Fruit fly (Drosophila melanogaster) whole organism, embryonic: ENCODE measurements around the gene CG3348.
A peak's percentile ranks its signal among the peaks of the same experiment; 100 is the strongest.

ENCODE experiments used
- C15 ChIP-seq: fragments of 200-800 bp; sonication (Bioruptor generic); IDR thresholded peaks from 3 replicates; pipeline ENCODE4 v1.3.6; 2022; ENCODE audit warnings: missing biosample characterization, missing genetic modification characterization
- CG10209 ChIP-seq: fragments of 200-800 bp; sonication (Bioruptor generic); optimal IDR thresholded peaks from 3 replicates; lab custom pipeline; 2017; ENCODE audit warnings: missing biosample characterization, mild to moderate bottlenecking, missing genetic modification characterization, missing genetic modification reagents
- CG10274 ChIP-seq: fragments of 200-800 bp; sonication (Bioruptor generic); optimal IDR thresholded peaks from 3 replicates; lab custom pipeline; 2017; ENCODE audit warnings: missing biosample characterization, mild to moderate bottlenecking, missing genetic modification characterization
- CG10654 ChIP-seq: fragments of 200-800 bp; sonication (Bioruptor generic); optimal IDR thresholded peaks from 2 replicates; lab custom pipeline; 2016; ENCODE audit warnings: missing biosample characterization, missing genetic modification characterization
- CG12104 ChIP-seq: fragments of 200-800 bp; sonication (Bioruptor generic); optimal IDR thresholded peaks from 3 replicates; lab custom pipeline; 2016; ENCODE audit warnings: missing biosample characterization, missing genetic modification characterization
- CG14965 ChIP-seq: fragments of 200-800 bp; sonication (Bioruptor generic); optimal IDR thresholded peaks from 2 replicates; lab custom pipeline; 2016; ENCODE audit warnings: missing biosample characterization, missing genetic modification characterization, borderline replicate concordance
- CG17359 ChIP-seq: fragments of 200-800 bp; sonication (Bioruptor generic); optimal IDR thresholded peaks from 3 replicates; lab custom pipeline; 2018; ENCODE audit warnings: missing biosample characterization, mild to moderate bottlenecking, missing genetic modification characterization, moderate library complexity
- CG2875 ChIP-seq: fragments of 200-800 bp; sonication (Bioruptor generic); optimal IDR thresholded peaks from 2 replicates; lab custom pipeline; 2017; ENCODE audit warnings: missing biosample characterization, mild to moderate bottlenecking, missing genetic modification characterization, missing genetic modification reagents
- CG3065 ChIP-seq: fragments of 200-800 bp; sonication (Bioruptor generic); optimal IDR thresholded peaks from 2 replicates; lab custom pipeline; 2016; ENCODE audit warnings: missing biosample characterization, missing genetic modification characterization
- CG34376 ChIP-seq: fragments of 200-800 bp; sonication (Bioruptor generic); optimal IDR thresholded peaks from 2 replicates; lab custom pipeline; 2018; ENCODE audit warnings: missing biosample characterization, mild to moderate bottlenecking, missing genetic modification characterization
- CG34422 ChIP-seq: fragments of 200-800 bp; sonication (Bioruptor generic); IDR thresholded peaks from 3 replicates; pipeline ENCODE4 v1.3.6; 2022; ENCODE audit warnings: missing biosample characterization, missing genetic modification characterization
- CG42726 ChIP-seq: fragments of 200-800 bp; sonication (Bioruptor generic); IDR thresholded peaks from 2 replicates; pipeline ENCODE4 v1.3.6; 2022; ENCODE audit warnings: missing biosample characterization, missing genetic modification characterization; ENCODE audit not compliant: partially characterized antibody
- CG5245 ChIP-seq: fragments of 200-800 bp; sonication (Bioruptor generic); optimal IDR thresholded peaks from 3 replicates; lab custom pipeline; 2016; ENCODE audit warnings: missing biosample characterization, missing genetic modification characterization
- CG6683 ChIP-seq: fragments of 200-800 bp; sonication (Bioruptor generic); optimal IDR thresholded peaks from 2 replicates; lab custom pipeline; 2017; ENCODE audit warnings: missing biosample characterization, mild to moderate bottlenecking, missing genetic modification characterization, missing genetic modification reagents
- CG7372 ChIP-seq: fragments of 200-800 bp; sonication (Bioruptor generic); IDR thresholded peaks from 2 replicates; pipeline ENCODE4 v1.3.6; 2022; ENCODE audit warnings: missing biosample characterization, missing genetic modification characterization
- CG7556 ChIP-seq: fragments of 200-800 bp; sonication (Bioruptor generic); optimal IDR thresholded peaks from 2 replicates; lab custom pipeline; 2017; ENCODE audit warnings: missing biosample characterization, mild to moderate bottlenecking, missing genetic modification characterization
- CG8765 ChIP-seq: fragments of 200-800 bp; sonication (Bioruptor generic); IDR thresholded peaks from 2 replicates; pipeline ENCODE4 v1.3.6; 2022; ENCODE audit warnings: missing biosample characterization, missing genetic modification characterization
- CkIIα-i1 ChIP-seq: fragments of 200-800 bp; sonication (Bioruptor generic); IDR thresholded peaks from 2 replicates; pipeline ENCODE4 v1.3.6; 2022; ENCODE audit warnings: missing biosample characterization, missing genetic modification characterization
- D19A ChIP-seq: fragments of 200-800 bp; optimal IDR thresholded peaks from 3 replicates; lab custom pipeline; 2019; ENCODE audit warnings: missing biosample characterization, mild to moderate bottlenecking, missing genetic modification characterization, moderate library complexity
- Dek ChIP-seq: fragments of 200-800 bp; sonication (Bioruptor generic); optimal IDR thresholded peaks from 3 replicates; lab custom pipeline; 2019; ENCODE audit warnings: missing biosample characterization, mild to moderate bottlenecking, missing genetic modification characterization, moderate library complexity
- Fer1 ChIP-seq: fragments of 200-800 bp; sonication (Bioruptor generic); optimal IDR thresholded peaks from 2 replicates; lab custom pipeline; 2017; ENCODE audit warnings: missing biosample characterization, mild to moderate bottlenecking, missing genetic modification characterization
- HLH4C ChIP-seq: fragments of 200-800 bp; sonication (Bioruptor generic); IDR thresholded peaks from 3 replicates; pipeline ENCODE4 v1.3.6; 2022; ENCODE audit warnings: missing biosample characterization, missing genetic modification characterization; ENCODE audit not compliant: partially characterized antibody
- Hmx ChIP-seq: fragments of 200-800 bp; sonication (Bioruptor generic); optimal IDR thresholded peaks from 2 replicates; lab custom pipeline; 2016; ENCODE audit warnings: missing biosample characterization, missing genetic modification characterization
- Hr51 ChIP-seq, 2 experiments: fragments of 200-800 bp; sonication (Bioruptor generic); optimal IDR thresholded peaks; 2 replicates in 1 of 2; 3 replicates in 1 of 2; lab custom pipeline; 2016 to 2018; ENCODE audit warnings: missing biosample characterization in 2 of 2, missing genetic modification characterization in 2 of 2, mild to moderate bottlenecking in 1 of 2, moderate library complexity in 1 of 2
- Hsf ChIP-seq: fragments of 200-800 bp; sonication (Bioruptor generic); optimal IDR thresholded peaks from 3 replicates; lab custom pipeline; 2016; ENCODE audit warnings: missing biosample characterization, missing genetic modification characterization
- Mes4 ChIP-seq: fragments of 200-800 bp; sonication (Bioruptor generic); optimal IDR thresholded peaks from 2 replicates; lab custom pipeline; 2016; ENCODE audit warnings: missing biosample characterization, missing genetic modification characterization
- Neu2 ChIP-seq: fragments of 200-800 bp; sonication (Bioruptor generic); optimal IDR thresholded peaks from 3 replicates; lab custom pipeline; 2016; ENCODE audit warnings: missing biosample characterization, missing genetic modification characterization, borderline replicate concordance
- Opbp ChIP-seq: fragments of 200-800 bp; sonication (Bioruptor generic); IDR thresholded peaks from 3 replicates; pipeline ENCODE4 v1.3.6; 2022; ENCODE audit warnings: missing biosample characterization, missing genetic modification characterization; ENCODE audit not compliant: partially characterized antibody
- Optix ChIP-seq: fragments of 200-800 bp; sonication (Bioruptor generic); IDR thresholded peaks from 3 replicates; pipeline ENCODE4 v1.3.6; 2022; ENCODE audit warnings: missing biosample characterization, missing genetic modification characterization
- Poxn ChIP-seq: fragments of 200-800 bp; sonication (Bioruptor generic); IDR thresholded peaks from 2 replicates; pipeline ENCODE4 v1.3.6; 2022; ENCODE audit warnings: missing biosample characterization, missing genetic modification characterization
- Sin3A ChIP-seq: fragments of >200 bp; optimal IDR thresholded peaks from 2 replicates; lab custom pipeline; 2018
- Tbp ChIP-seq: fragments of >200 bp; optimal IDR thresholded peaks from 2 replicates; lab custom pipeline; 2018; ENCODE audit warnings: missing biosample characterization, missing genetic modification characterization
- al ChIP-seq: fragments of 200-800 bp; sonication (Bioruptor generic); IDR thresholded peaks from 2 replicates; pipeline ENCODE4 v1.3.6; 2022; ENCODE audit warnings: missing biosample characterization, missing genetic modification characterization
- amos ChIP-seq: fragments of 200-800 bp; sonication (Bioruptor generic); IDR thresholded peaks from 2 replicates; pipeline ENCODE4 v1.3.6; 2022; ENCODE audit warnings: missing biosample characterization, missing genetic modification characterization; ENCODE audit not compliant: partially characterized antibody
- bbx ChIP-seq: fragments of 200-800 bp; sonication (Bioruptor generic); IDR thresholded peaks from 2 replicates; pipeline ENCODE4 v1.3.6; 2022; ENCODE audit warnings: missing biosample characterization, missing genetic modification characterization; ENCODE audit not compliant: partially characterized antibody
- cg ChIP-seq: fragments of 200-800 bp; sonication (Bioruptor generic); optimal IDR thresholded peaks from 3 replicates; lab custom pipeline; 2019; ENCODE audit warnings: missing biosample characterization, mild to moderate bottlenecking, missing genetic modification characterization, moderate library complexity
- chm ChIP-seq: fragments of 200-800 bp; sonication (Bioruptor generic); IDR thresholded peaks from 2 replicates; pipeline ENCODE4 v1.3.6; 2022; ENCODE audit warnings: missing biosample characterization, missing genetic modification characterization
- disco-r ChIP-seq: fragments of 200-800 bp; sonication (Bioruptor generic); optimal IDR thresholded peaks from 2 replicates; lab custom pipeline; 2016; ENCODE audit warnings: missing biosample characterization, missing genetic modification characterization
- dm ChIP-seq: fragments of 200-800 bp; sonication (Bioruptor generic); optimal IDR thresholded peaks from 3 replicates; lab custom pipeline; 2016; ENCODE audit warnings: missing biosample characterization, missing genetic modification characterization
- ftz-f1 ChIP-seq: fragments of 200-800 bp; sonication (Bioruptor generic); optimal IDR thresholded peaks from 2 replicates; lab custom pipeline; 2016; ENCODE audit warnings: missing biosample characterization, missing genetic modification characterization
- hbn ChIP-seq: fragments of 200-800 bp; sonication (Bioruptor generic); IDR thresholded peaks from 2 replicates; pipeline ENCODE4 v1.3.6; 2022; ENCODE audit warnings: missing biosample characterization, missing genetic modification characterization; ENCODE audit not compliant: partially characterized antibody
- klu ChIP-seq: fragments of 200-800 bp; sonication (Bioruptor generic); IDR thresholded peaks from 2 replicates; pipeline ENCODE4 v1.3.6; 2022; ENCODE audit warnings: missing biosample characterization, missing genetic modification characterization
- lbe ChIP-seq: fragments of 200-800 bp; sonication (Bioruptor generic); optimal IDR thresholded peaks from 2 replicates; lab custom pipeline; 2016; ENCODE audit warnings: missing biosample characterization, mild to moderate bottlenecking, missing genetic modification characterization
- ranshi ChIP-seq: fragments of 200-800 bp; sonication (Bioruptor generic); IDR thresholded peaks from 2 replicates; pipeline ENCODE4 v1.3.6; 2022; ENCODE audit warnings: missing biosample characterization, missing genetic modification characterization
- run ChIP-seq: fragments of 200-800 bp; sonication (Bioruptor generic); optimal IDR thresholded peaks from 3 replicates; lab custom pipeline; 2018; ENCODE audit warnings: missing biosample characterization, mild to moderate bottlenecking, missing genetic modification characterization
- slp2 ChIP-seq: fragments of 200-800 bp; sonication (Bioruptor generic); optimal IDR thresholded peaks from 2 replicates; lab custom pipeline; 2016; ENCODE audit warnings: missing biosample characterization, missing genetic modification characterization
- sob ChIP-seq: fragments of 200-800 bp; sonication (Bioruptor generic); IDR thresholded peaks from 2 replicates; pipeline ENCODE4 v1.3.6; 2022; ENCODE audit warnings: missing biosample characterization, missing genetic modification characterization
- tin ChIP-seq: fragments of 200-800 bp; sonication (Bioruptor generic); optimal IDR thresholded peaks from 3 replicates; lab custom pipeline; 2016; ENCODE audit warnings: missing biosample characterization, missing genetic modification characterization
- tup ChIP-seq: fragments of 200-800 bp; sonication (Bioruptor generic); optimal IDR thresholded peaks from 2 replicates; lab custom pipeline; 2016; ENCODE audit warnings: missing biosample characterization, mild to moderate bottlenecking, missing genetic modification characterization, moderate library complexity

CG3348 gene

dm6 chr3R:27281022-27281810 is 10.8 kb downstream of the CG3348 start (continued):
- peak; percentile 92 for TF ChIP-seq slp2 (GFP tag; lab: Kevin White, UChicago)
- TF ChIP-seq CG10654 (GFP tag; lab: Kevin White, UChicago): peak; percentile 92
- peak; percentile 60 for TF ChIP-seq bbx (GFP tag; lab: Robert Waterston, UW)
- 0 out of 2 replicates have a peak, but pooled peaks have one; percentile 23 for TF ChIP-seq CG42726 (GFP tag; lab: Robert Waterston, UW)
- TF ChIP-seq Fer1 (GFP tag; lab: Kevin White, UChicago): peak; percentile 97
- peak; percentile 87 for TF ChIP-seq D19A (tag; lab: Kevin White, UChicago)
- peak; percentile 43 for TF ChIP-seq ftz-f1
- peak; percentile 82 for TF ChIP-seq CG12104
- TF ChIP-seq CG10274 (GFP tag; lab: Kevin White, UChicago): peak; percentile 87
- peak; percentile 68 for TF ChIP-seq Opbp (GFP tag; lab: Robert Waterston, UW)
- TF ChIP-seq Sin3A (lab: Kevin White, UChicago): no peak
- peak; percentile 89 for TF ChIP-seq lbe
- TF ChIP-seq CG6683: peak; percentile 91
- TF ChIP-seq CG14965 (GFP tag; lab: Kevin White, UChicago): peak; percentile 68
- TF ChIP-seq tup: peak; percentile 80
- peak; percentile 94 for TF ChIP-seq cg
- TF ChIP-seq CkIIα-i1: peak; percentile 87
- TF ChIP-seq CG10209 (GFP tag; lab: Kevin White, UChicago): peak; percentile 96
- peak; percentile 97 for TF ChIP-seq chm
- peak; percentile 89 for TF ChIP-seq disco-r
- TF ChIP-seq CG7556: peak; percentile 95
- TF ChIP-seq C15 (GFP tag; lab: Robert Waterston, UW): peak; percentile 93
- TF ChIP-seq Hsf (GFP tag; lab: Kevin White, UChicago): peak; percentile 96
- peak; percentile 92 for TF ChIP-seq Mes4 (GFP tag; lab: Kevin White, UChicago)
- TF ChIP-seq al (GFP tag; lab: Robert Waterston, UW): peak; percentile 94
- TF ChIP-seq Hmx (GFP tag; lab: Kevin White, UChicago): peak; percentile 62
- TF ChIP-seq amos: peak; percentile 56; the same call in 1 of the 2 replicates
- peak; percentile 98 for TF ChIP-seq CG34422 (GFP tag; lab: Robert Waterston, UW)
- peak; percentile 93 for TF ChIP-seq Dek
- no peak for TF ChIP-seq hbn
- no peak for TF ChIP-seq Tbp (GFP tag; lab: Kevin White, UChicago)
- TF ChIP-seq HLH4C (GFP tag; lab: Robert Waterston, UW): peak; percentile 62; the same call in 2 of the 3 replicates
- TF ChIP-seq Poxn (GFP tag; lab: Robert Waterston, UW): peak; percentile 88
- peak; percentile 95 for TF ChIP-seq CG7372
- TF ChIP-seq dm (GFP tag; lab: Kevin White, UChicago): peak; percentile 88
- TF ChIP-seq CG8765 (GFP tag; lab: Robert Waterston, UW): peak; percentile 92
- peak; percentile 58 for TF ChIP-seq Neu2 (GFP tag; lab: Kevin White, UChicago)
- peak; percentile 85 for TF ChIP-seq CG3065 (GFP tag; lab: Kevin White, UChicago)
- TF ChIP-seq Optix (GFP tag; lab: Robert Waterston, UW): peak; percentile 98
- TF ChIP-seq tin (GFP tag; lab: Kevin White, UChicago): peak; percentile 94
- peak; percentile 96 for TF ChIP-seq CG17359 (tag; lab: Kevin White, UChicago)
- TF ChIP-seq CG5245 (GFP tag; lab: Kevin White, UChicago): peak; percentile 92
- peak; percentile 94 for TF ChIP-seq sob (GFP tag; lab: Robert Waterston, UW)
- TF ChIP-seq run (tag; lab: Kevin White, UChicago): peak; percentile 89
- peak; percentile 92 to 95 for TF ChIP-seq Hr51 (GFP tag; optimal IDR thresholded peaks at IDR 0.05; lab: Kevin White, UChicago)
- peak; percentile 96 for TF ChIP-seq CG34376 (GFP tag; lab: Kevin White, UChicago)
- TF ChIP-seq ranshi (GFP tag; lab: Robert Waterston, UW): peak; percentile 98
- peak; percentile 89 for TF ChIP-seq CG2875 (GFP tag; lab: Kevin White, UChicago)
- peak; percentile 86 for TF ChIP-seq klu (GFP tag; lab: Robert Waterston, UW)
